Fruit fly (Drosophila melanogaster) whole organism, embryonic: ENCODE results near the gene miple2.
A peak's percentile ranks its signal among the peaks of the same experiment; 100 is the strongest.

Source experiments
- Blimp-1 ChIP-seq: fragments of 200-800 bp; sonication (Bioruptor generic); optimal IDR thresholded peaks from 3 replicates; lab custom pipeline; 2018; ENCODE audit warnings: missing biosample characterization, missing genetic modification characterization, mild to moderate bottlenecking, moderate library complexity, missing genetic modification reagents
- CG10654 ChIP-seq: fragments of 200-800 bp; sonication (Bioruptor generic); optimal IDR thresholded peaks from 2 replicates; lab custom pipeline; 2016; ENCODE audit warnings: missing biosample characterization, missing genetic modification characterization
- CG11093 ChIP-seq: fragments of 200-800 bp; sonication (Bioruptor generic); IDR thresholded peaks from 3 replicates; pipeline ENCODE4 v1.3.6; 2022; ENCODE audit warnings: missing biosample characterization, missing genetic modification characterization
- CG12236 ChIP-seq: fragments of 200-800 bp; sonication (Bioruptor generic); optimal IDR thresholded peaks from 2 replicates; lab custom pipeline; 2016; ENCODE audit warnings: missing biosample characterization, missing genetic modification characterization
- CG12391 ChIP-seq: fragments of 200-800 bp; sonication (Bioruptor generic); optimal IDR thresholded peaks from 3 replicates; lab custom pipeline; 2018; ENCODE audit warnings: missing biosample characterization, mild to moderate bottlenecking, missing genetic modification characterization, moderate library complexity
- CG12769 ChIP-seq: fragments of 200-800 bp; sonication (Bioruptor generic); optimal IDR thresholded peaks from 2 replicates; lab custom pipeline; 2019; ENCODE audit warnings: missing biosample characterization, mild to moderate bottlenecking, missing genetic modification characterization, moderate library complexity
- CG1529 ChIP-seq: fragments of 200-800 bp; sonication (Bioruptor generic); optimal IDR thresholded peaks from 3 replicates; lab custom pipeline; 2018; ENCODE audit warnings: missing biosample characterization, missing genetic modification characterization
- CG1603 ChIP-seq: fragments of 200-800 bp; sonication (Bioruptor generic); optimal IDR thresholded peaks from 2 replicates; lab custom pipeline; 2019; ENCODE audit warnings: missing biosample characterization, mild to moderate bottlenecking, missing genetic modification characterization, moderate library complexity
- CG17328 ChIP-seq: fragments of 200-800 bp; sonication (Bioruptor generic); IDR thresholded peaks from 2 replicates; pipeline ENCODE4 v1.3.6; 2022; ENCODE audit warnings: missing biosample characterization, missing genetic modification characterization
- CG18262 ChIP-seq: fragments of 200-800 bp; optimal IDR thresholded peaks from 3 replicates; lab custom pipeline; 2019; ENCODE audit warnings: missing biosample characterization, mild to moderate bottlenecking, missing genetic modification characterization, moderate library complexity
- CG2129 ChIP-seq: fragments of 200-800 bp; sonication (Bioruptor generic); IDR thresholded peaks from 2 replicates; pipeline ENCODE4 v1.3.6; 2022; ENCODE audit warnings: missing biosample characterization, missing genetic modification characterization; ENCODE audit not compliant: partially characterized antibody
- CG31365 ChIP-seq: fragments of 200-800 bp; sonication (Bioruptor generic); optimal IDR thresholded peaks from 2 replicates; lab custom pipeline; 2018; ENCODE audit warnings: missing biosample characterization, mild to moderate bottlenecking, missing genetic modification characterization
- CG3847 ChIP-seq: fragments of 200-800 bp; sonication (Bioruptor generic); IDR thresholded peaks from 2 replicates; pipeline ENCODE4 v1.3.6; 2022; ENCODE audit warnings: missing biosample characterization, missing genetic modification characterization
- CG4404 ChIP-seq: fragments of 200-800 bp; sonication (Bioruptor generic); IDR thresholded peaks from 2 replicates; pipeline ENCODE4 v1.3.6; 2022; ENCODE audit warnings: missing biosample characterization, missing genetic modification characterization
- CG4424 ChIP-seq: fragments of 200-800 bp; sonication (Bioruptor generic); optimal IDR thresholded peaks from 3 replicates; lab custom pipeline; 2016; ENCODE audit warnings: missing biosample characterization, missing genetic modification characterization
- CG5245 ChIP-seq: fragments of 200-800 bp; sonication (Bioruptor generic); optimal IDR thresholded peaks from 3 replicates; lab custom pipeline; 2016; ENCODE audit warnings: missing biosample characterization, missing genetic modification characterization
- CG7271 ChIP-seq: fragments of 200-800 bp; sonication (Bioruptor generic); optimal IDR thresholded peaks from 2 replicates; lab custom pipeline; 2018; ENCODE audit warnings: missing biosample characterization, mild to moderate bottlenecking, missing genetic modification characterization, moderate library complexity
- CG7963 ChIP-seq: fragments of 200-800 bp; sonication (Bioruptor generic); IDR thresholded peaks from 3 replicates; pipeline ENCODE4 v1.3.6; 2022; ENCODE audit warnings: missing biosample characterization, missing genetic modification characterization; ENCODE audit not compliant: partially characterized antibody
- CG8089 ChIP-seq: fragments of 200-800 bp; sonication (Bioruptor generic); optimal IDR thresholded peaks from 3 replicates; lab custom pipeline; 2016; ENCODE audit warnings: missing biosample characterization, missing genetic modification characterization
- CG8388 ChIP-seq: fragments of 200-800 bp; sonication (Bioruptor generic); optimal IDR thresholded peaks from 2 replicates; lab custom pipeline; 2019; ENCODE audit warnings: missing biosample characterization, mild to moderate bottlenecking, missing genetic modification characterization, moderate library complexity
- HmgD ChIP-seq: fragments of 200-800 bp; sonication (Bioruptor generic); optimal IDR thresholded peaks from 3 replicates; lab custom pipeline; 2016; ENCODE audit warnings: missing biosample characterization, missing genetic modification characterization
- Hr78 ChIP-seq, 2 experiments: fragments of 200-800 bp in 1 of 2; fragments of >200 bp in 1 of 2; sonication (Bioruptor generic) in 1 of 2; optimal IDR thresholded peaks; 2 replicates each; lab custom pipeline; 2017 to 2019; ENCODE audit warnings: missing biosample characterization in 2 of 2, missing genetic modification characterization in 2 of 2, mild to moderate bottlenecking in 1 of 2, moderate library complexity in 1 of 2
- MBD-R2 ChIP-seq: fragments of 200-800 bp; sonication (Bioruptor generic); IDR thresholded peaks from 2 replicates; pipeline ENCODE4 v1.3.6; 2022; ENCODE audit warnings: missing biosample characterization, missing genetic modification characterization
- Nf-YC ChIP-seq: fragments of 200-800 bp; optimal IDR thresholded peaks from 3 replicates; lab custom pipeline; 2019; ENCODE audit warnings: missing biosample characterization, mild to moderate bottlenecking, missing genetic modification characterization, moderate library complexity
- Oli ChIP-seq: fragments of 200-800 bp; sonication (Bioruptor generic); optimal IDR thresholded peaks from 2 replicates; lab custom pipeline; 2018; ENCODE audit warnings: missing biosample characterization, mild to moderate bottlenecking, missing genetic modification characterization, moderate library complexity
- Sin3A ChIP-seq: fragments of >200 bp; optimal IDR thresholded peaks from 2 replicates; lab custom pipeline; 2018
- Sox100B ChIP-seq: fragments of 200-800 bp; sonication (Bioruptor generic); optimal IDR thresholded peaks from 3 replicates; lab custom pipeline; 2018; ENCODE audit warnings: missing biosample characterization, mild to moderate bottlenecking, missing genetic modification characterization
- Sry-δ ChIP-seq: fragments of 200-800 bp; sonication (Bioruptor generic); optimal IDR thresholded peaks from 2 replicates; lab custom pipeline; 2016; ENCODE audit warnings: missing biosample characterization, missing genetic modification characterization
- Tbp ChIP-seq: fragments of >200 bp; optimal IDR thresholded peaks from 2 replicates; lab custom pipeline; 2018; ENCODE audit warnings: missing biosample characterization, missing genetic modification characterization
- Vsx1 ChIP-seq: fragments of 200-800 bp; sonication (Bioruptor generic); optimal IDR thresholded peaks from 2 replicates; lab custom pipeline; 2017; ENCODE audit warnings: missing biosample characterization, mild to moderate bottlenecking, missing genetic modification characterization, missing genetic modification reagents
- YL-1 ChIP-seq: fragments of 200-800 bp; sonication (Bioruptor generic); optimal IDR thresholded peaks from 3 replicates; lab custom pipeline; 2017; ENCODE audit warnings: missing biosample characterization, mild to moderate bottlenecking, missing genetic modification characterization
- ac ChIP-seq: fragments of 200-800 bp; sonication (Bioruptor generic); optimal IDR thresholded peaks from 3 replicates; lab custom pipeline; 2017; ENCODE audit warnings: missing biosample characterization, mild to moderate bottlenecking, missing genetic modification characterization
- amos ChIP-seq: fragments of 200-800 bp; sonication (Bioruptor generic); IDR thresholded peaks from 2 replicates; pipeline ENCODE4 v1.3.6; 2022; ENCODE audit warnings: missing biosample characterization, missing genetic modification characterization; ENCODE audit not compliant: partially characterized antibody
- bbx ChIP-seq: fragments of 200-800 bp; sonication (Bioruptor generic); IDR thresholded peaks from 2 replicates; pipeline ENCODE4 v1.3.6; 2022; ENCODE audit warnings: missing biosample characterization, missing genetic modification characterization; ENCODE audit not compliant: partially characterized antibody
- br ChIP-seq: fragments of >200 bp; optimal IDR thresholded peaks from 2 replicates; lab custom pipeline; 2017
- cad ChIP-seq: fragments of >200 bp; optimal IDR thresholded peaks from 2 replicates; lab custom pipeline; 2017; ENCODE audit warnings: missing biosample characterization, missing genetic modification characterization
- ewg ChIP-seq: fragments of 200-800 bp; sonication (Bioruptor generic); optimal IDR thresholded peaks from 3 replicates; lab custom pipeline; 2017; ENCODE audit warnings: mild to moderate bottlenecking, missing biosample characterization, missing genetic modification reagents, missing genetic modification characterization
- exex ChIP-seq: fragments of 200-800 bp; sonication (Bioruptor generic); optimal IDR thresholded peaks from 4 replicates; lab custom pipeline; 2018; ENCODE audit warnings: missing biosample characterization, mild to moderate bottlenecking, missing genetic modification characterization, moderate library complexity
- insv ChIP-seq, 2 experiments: fragments of 200-800 bp; sonication (Bioruptor generic); optimal IDR thresholded peaks; 3 replicates each; lab custom pipeline; 2016 to 2018; ENCODE audit warnings: missing biosample characterization in 2 of 2, missing genetic modification characterization in 2 of 2
- inv ChIP-seq: fragments of 200-800 bp; sonication (Bioruptor generic); IDR thresholded peaks from 2 replicates; pipeline ENCODE4 v1.3.6; 2022; ENCODE audit warnings: missing biosample characterization, missing genetic modification characterization; ENCODE audit not compliant: partially characterized antibody
- knrl ChIP-seq: fragments of 200-800 bp; sonication (Bioruptor generic); IDR thresholded peaks from 3 replicates; pipeline ENCODE4 v1.3.6; 2022; ENCODE audit warnings: missing biosample characterization, missing genetic modification characterization; ENCODE audit not compliant: partially characterized antibody
- maf-S ChIP-seq: fragments of 200-800 bp; sonication (Bioruptor generic); optimal IDR thresholded peaks from 2 replicates; lab custom pipeline; 2016; ENCODE audit warnings: missing biosample characterization, missing genetic modification characterization
- p53 ChIP-seq: fragments of 200-800 bp; sonication (Bioruptor generic); optimal IDR thresholded peaks from 2 replicates; lab custom pipeline; 2016; ENCODE audit warnings: missing biosample characterization, missing genetic modification characterization
- pzg ChIP-seq: fragments of 200-800 bp; sonication (Bioruptor generic); optimal IDR thresholded peaks from 3 replicates; lab custom pipeline; 2018; ENCODE audit warnings: missing biosample characterization, mild to moderate bottlenecking, missing genetic modification characterization, moderate library complexity
- repo ChIP-seq: fragments of 200-800 bp; sonication (Bioruptor generic); optimal IDR thresholded peaks from 2 replicates; lab custom pipeline; 2016; ENCODE audit warnings: missing biosample characterization, missing genetic modification characterization
- run ChIP-seq: fragments of 200-800 bp; sonication (Bioruptor generic); optimal IDR thresholded peaks from 3 replicates; lab custom pipeline; 2018; ENCODE audit warnings: missing biosample characterization, mild to moderate bottlenecking, missing genetic modification characterization
- seq ChIP-seq: fragments of 200-800 bp; sonication (Bioruptor generic); IDR thresholded peaks from 2 replicates; pipeline ENCODE4 v1.3.6; 2022; ENCODE audit warnings: missing biosample characterization, missing genetic modification characterization
- tna ChIP-seq: fragments of 200-800 bp; sonication (Bioruptor generic); IDR thresholded peaks from 2 replicates; pipeline ENCODE4 v1.3.6; 2022; ENCODE audit warnings: missing biosample characterization, missing genetic modification characterization; ENCODE audit not compliant: partially characterized antibody
- vvl ChIP-seq: fragments of 200-800 bp; sonication (Bioruptor generic); IDR thresholded peaks from 2 replicates; pipeline ENCODE4 v1.3.6; 2022; ENCODE audit warnings: missing biosample characterization, missing genetic modification characterization
- zen2 ChIP-seq: fragments of 200-800 bp; sonication (Bioruptor generic); IDR thresholded peaks from 3 replicates; pipeline ENCODE4 v1.3.6; 2022; ENCODE audit warnings: missing biosample characterization, missing genetic modification characterization; ENCODE audit not compliant: partially characterized antibody
- zfh1 ChIP-seq: fragments of 200-800 bp; sonication (Bioruptor generic); IDR thresholded peaks from 3 replicates; pipeline ENCODE4 v1.3.6; 2022; ENCODE audit warnings: missing biosample characterization, missing genetic modification characterization

The miple2 gene

DNA sequence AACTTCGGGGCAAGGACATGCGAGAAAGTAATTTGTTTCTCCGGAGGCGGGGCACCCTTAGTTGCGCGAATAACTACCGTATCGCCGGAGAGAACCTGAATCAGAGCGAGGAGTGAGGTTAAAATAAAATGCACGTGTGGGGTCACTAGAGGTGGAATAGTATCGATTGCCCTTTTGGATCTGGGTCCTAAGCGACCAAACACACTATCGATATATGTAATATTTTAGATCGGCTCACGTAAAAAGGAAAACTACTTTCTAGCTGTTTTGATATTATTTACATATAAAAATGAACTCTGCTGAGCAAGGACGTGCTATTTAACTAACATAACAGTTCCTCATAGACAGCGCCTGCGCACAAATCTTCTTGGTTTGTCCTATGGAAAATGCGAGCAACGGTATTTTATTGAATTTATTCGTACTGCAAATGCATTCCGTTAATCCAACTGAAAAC, 8.2 kb upstream of the miple2 start (continued):
- no peak for TF ChIP-seq seq
- no peak for TF ChIP-seq Oli
- no peak for TF ChIP-seq run (tag; lab: Kevin White, UChicago)
- TF ChIP-seq CG8388 (GFP tag; lab: Kevin White, UChicago): no peak
- TF ChIP-seq amos: peak; percentile 89
- TF ChIP-seq CG1529 (GFP tag; lab: Kevin White, UChicago): no peak
- TF ChIP-seq MBD-R2 (GFP tag; lab: Robert Waterston, UW): peak; percentile 51; the same call in 1 of the 2 replicates
- TF ChIP-seq zen2 (GFP tag; lab: Robert Waterston, UW): peak; percentile 84
- 0 out of 2 replicates have a peak, but pooled peaks have one; percentile 17 for TF ChIP-seq vvl (GFP tag; lab: Robert Waterston, UW)
- TF ChIP-seq ac (GFP tag; lab: Kevin White, UChicago): no peak
- peak; percentile 26 for TF ChIP-seq CG1603 (tag; lab: Kevin White, UChicago)
- no peak for TF ChIP-seq HmgD (GFP tag; lab: Kevin White, UChicago)
- TF ChIP-seq Tbp (GFP tag; lab: Kevin White, UChicago): no peak
- no peak for TF ChIP-seq CG3847 (GFP tag; lab: Robert Waterston, UW)
- no peak for TF ChIP-seq CG12236
- TF ChIP-seq repo (GFP tag; lab: Kevin White, UChicago): no peak
- no peak for TF ChIP-seq cad (GFP tag; lab: Kevin White, UChicago)
- peak; percentile 85 for TF ChIP-seq YL-1 (GFP tag; lab: Kevin White, UChicago)
- peak; percentile 84 for TF ChIP-seq knrl
- TF ChIP-seq CG2129 (GFP tag; lab: Robert Waterston, UW): peak; percentile 67
- no peak for TF ChIP-seq CG17328
- TF ChIP-seq CG7963 (GFP tag; lab: Robert Waterston, UW): peak; percentile 66; the same call in 2 of the 3 replicates
- TF ChIP-seq bbx (GFP tag; lab: Robert Waterston, UW): peak; percentile 92
- no peak for TF ChIP-seq Vsx1
- TF ChIP-seq CG18262: no peak
- no peak for TF ChIP-seq CG4424
- no peak for TF ChIP-seq zfh1 (GFP tag; lab: Robert Waterston, UW)
- TF ChIP-seq pzg: peak; percentile 69
- no peak for TF ChIP-seq insv (GFP tag; optimal IDR thresholded peaks at IDR 0.05; lab: Kevin White, UChicago)
- TF ChIP-seq Sin3A (lab: Kevin White, UChicago): peak; percentile 18
- TF ChIP-seq ewg (GFP tag; lab: Kevin White, UChicago): peak; percentile 70
- no peak for TF ChIP-seq Blimp-1 (GFP tag; lab: Kevin White, UChicago)
- TF ChIP-seq CG5245 (GFP tag; lab: Kevin White, UChicago): no peak
- no peak for TF ChIP-seq br
- no peak for TF ChIP-seq CG8089
- no peak for TF ChIP-seq CG10654
- no peak for TF ChIP-seq CG11093 (GFP tag; lab: Robert Waterston, UW)
- no peak for TF ChIP-seq CG7271
- peak; percentile 62; the same call in 1 of the 2 replicates for TF ChIP-seq tna (GFP tag; lab: Robert Waterston, UW)
- no peak for TF ChIP-seq CG4404
- peak; percentile 89 for TF ChIP-seq Sry-δ (GFP tag; lab: Kevin White, UChicago)
- TF ChIP-seq Sox100B (GFP tag; lab: Kevin White, UChicago): no peak
- TF ChIP-seq maf-S (GFP tag; lab: Kevin White, UChicago): no peak
- peak; percentile 43 for TF ChIP-seq Nf-YC (tag; lab: Kevin White, UChicago)
- peak; percentile 1 for TF ChIP-seq CG12391 (tag; lab: Kevin White, UChicago)
- TF ChIP-seq Hr78 (GFP tag; optimal IDR thresholded peaks at IDR 0.05; lab: Kevin White, UChicago): peak in 1 of 2 experiments; percentile 83
- peak; percentile 19 for TF ChIP-seq CG12769 (tag; lab: Kevin White, UChicago)
- peak; percentile 71 for TF ChIP-seq inv (GFP tag; lab: Robert Waterston, UW)
- no peak for TF ChIP-seq p53 (GFP tag; lab: Kevin White, UChicago)
- TF ChIP-seq exex (tag; lab: Kevin White, UChicago): no peak
- TF ChIP-seq CG31365: no peak
